Fruit fly (Drosophila melanogaster) whole organism, embryonic: ENCODE data around the gene loaf.

ENCODE experiments used
- Antp ChIP-seq: fragments of 200-800 bp; sonication (Bioruptor generic); optimal IDR thresholded peaks from 3 replicates; lab custom pipeline; 2016; ENCODE audit warnings: missing biosample characterization, missing genetic modification characterization
- Bteb2 ChIP-seq: fragments of 200-800 bp; sonication (Bioruptor generic); optimal IDR thresholded peaks from 2 replicates; lab custom pipeline; 2016; ENCODE audit warnings: missing biosample characterization, missing genetic modification characterization
- CG10366 ChIP-seq: fragments of 200-800 bp; sonication (Bioruptor generic); IDR thresholded peaks from 2 replicates; pipeline ENCODE4 v1.3.6; 2022; ENCODE audit warnings: missing biosample characterization, missing genetic modification characterization
- CG10431 ChIP-seq: fragments of 200-800 bp; sonication (Bioruptor generic); optimal IDR thresholded peaks from 3 replicates; lab custom pipeline; 2018; ENCODE audit warnings: missing biosample characterization, mild to moderate bottlenecking, missing genetic modification characterization
- CG11504 ChIP-seq: fragments of 200-800 bp; sonication (Bioruptor generic); optimal IDR thresholded peaks from 3 replicates; lab custom pipeline; 2019; ENCODE audit warnings: missing biosample characterization, mild to moderate bottlenecking, missing genetic modification characterization, moderate library complexity
- CG12744 ChIP-seq: fragments of 200-800 bp; sonication (Bioruptor generic); optimal IDR thresholded peaks from 2 replicates; lab custom pipeline; 2016; ENCODE audit warnings: missing biosample characterization, missing genetic modification characterization
- CG14441 ChIP-seq: fragments of 200-800 bp; sonication (Bioruptor generic); IDR thresholded peaks from 2 replicates; pipeline ENCODE4 v1.3.6; 2022; ENCODE audit warnings: missing biosample characterization, missing genetic modification characterization
- CG15514 ChIP-seq: fragments of 200-800 bp; sonication (Bioruptor generic); optimal IDR thresholded peaks from 3 replicates; lab custom pipeline; 2017; ENCODE audit warnings: missing biosample characterization, missing genetic modification characterization, mild to moderate bottlenecking, moderate library complexity, missing genetic modification reagents
- CG17802 ChIP-seq: fragments of 200-800 bp; sonication (Bioruptor generic); optimal IDR thresholded peaks from 2 replicates; lab custom pipeline; 2018; ENCODE audit warnings: missing biosample characterization, mild to moderate bottlenecking, missing genetic modification characterization, moderate library complexity
- CG18619 ChIP-seq: fragments of 200-800 bp; sonication (Bioruptor generic); optimal IDR thresholded peaks from 3 replicates; lab custom pipeline; 2017; ENCODE audit warnings: missing biosample characterization, mild to moderate bottlenecking, missing genetic modification characterization
- CG2116 ChIP-seq: fragments of 200-800 bp; sonication (Bioruptor generic); optimal IDR thresholded peaks from 3 replicates; lab custom pipeline; 2018; ENCODE audit warnings: missing biosample characterization, mild to moderate bottlenecking, missing genetic modification characterization
- CG2120 ChIP-seq: fragments of 200-800 bp; sonication (Bioruptor generic); optimal IDR thresholded peaks from 3 replicates; lab custom pipeline; 2016; ENCODE audit warnings: missing biosample characterization, missing genetic modification characterization
- CG2889 ChIP-seq: fragments of 200-800 bp; sonication (Bioruptor generic); IDR thresholded peaks from 3 replicates; pipeline ENCODE4 v1.3.6; 2022; ENCODE audit warnings: missing biosample characterization, missing genetic modification characterization
- CG30020 ChIP-seq: fragments of 200-800 bp; optimal IDR thresholded peaks from 2 replicates; lab custom pipeline; 2019; ENCODE audit warnings: missing biosample characterization, mild to moderate bottlenecking, missing genetic modification characterization, moderate library complexity
- CG30403 ChIP-seq: fragments of 200-800 bp; sonication (Bioruptor generic); optimal IDR thresholded peaks from 3 replicates; lab custom pipeline; 2016; ENCODE audit warnings: missing biosample characterization, missing genetic modification characterization
- CG3065 ChIP-seq: fragments of 200-800 bp; sonication (Bioruptor generic); optimal IDR thresholded peaks from 2 replicates; lab custom pipeline; 2016; ENCODE audit warnings: missing biosample characterization, missing genetic modification characterization
- CG32532 ChIP-seq: fragments of 200-800 bp; sonication (Bioruptor generic); IDR thresholded peaks from 2 replicates; pipeline ENCODE4 v1.3.6; 2022; ENCODE audit warnings: missing biosample characterization, missing genetic modification characterization
- CG3281 ChIP-seq: fragments of 200-800 bp; sonication (Bioruptor generic); optimal IDR thresholded peaks from 3 replicates; lab custom pipeline; 2017; ENCODE audit warnings: missing biosample characterization, mild to moderate bottlenecking, missing genetic modification characterization
- CG33213 ChIP-seq: fragments of 200-800 bp; sonication (Bioruptor generic); optimal IDR thresholded peaks from 3 replicates; lab custom pipeline; 2016; ENCODE audit warnings: missing biosample characterization, missing genetic modification characterization
- CG7745 ChIP-seq: fragments of 200-800 bp; sonication (Bioruptor generic); optimal IDR thresholded peaks from 2 replicates; lab custom pipeline; 2018; ENCODE audit warnings: missing biosample characterization, mild to moderate bottlenecking, missing genetic modification characterization, moderate library complexity
- CG7963 ChIP-seq: fragments of 200-800 bp; sonication (Bioruptor generic); IDR thresholded peaks from 3 replicates; pipeline ENCODE4 v1.3.6; 2022; ENCODE audit warnings: missing biosample characterization, missing genetic modification characterization; ENCODE audit not compliant: partially characterized antibody
- CG9215 ChIP-seq: fragments of 200-800 bp; sonication (Bioruptor generic); IDR thresholded peaks from 2 replicates; pipeline ENCODE4 v1.3.6; 2022; ENCODE audit warnings: missing biosample characterization, missing genetic modification characterization
- Chrac-16 ChIP-seq: fragments of 200-800 bp; sonication (Bioruptor generic); optimal IDR thresholded peaks from 3 replicates; lab custom pipeline; 2016; ENCODE audit warnings: missing biosample characterization, missing genetic modification characterization
- CkIIα-i1 ChIP-seq: fragments of 200-800 bp; sonication (Bioruptor generic); IDR thresholded peaks from 2 replicates; pipeline ENCODE4 v1.3.6; 2022; ENCODE audit warnings: missing biosample characterization, missing genetic modification characterization
- Dad ChIP-seq: fragments of 200-800 bp; sonication (Bioruptor generic); optimal IDR thresholded peaks from 3 replicates; lab custom pipeline; 2016; ENCODE audit warnings: missing biosample characterization, missing genetic modification characterization
- HLHmδ ChIP-seq: fragments of 200-800 bp; sonication (Bioruptor generic); optimal IDR thresholded peaks from 2 replicates; lab custom pipeline; 2018; ENCODE audit warnings: missing biosample characterization, mild to moderate bottlenecking, missing genetic modification characterization, moderate library complexity
- HmgZ ChIP-seq: fragments of 200-800 bp; sonication (Bioruptor generic); optimal IDR thresholded peaks from 2 replicates; lab custom pipeline; 2018; ENCODE audit warnings: missing biosample characterization, mild to moderate bottlenecking, missing genetic modification characterization
- Meics ChIP-seq: fragments of 200-800 bp; sonication (Bioruptor generic); optimal IDR thresholded peaks from 2 replicates; lab custom pipeline; 2017; ENCODE audit warnings: missing biosample characterization, mild to moderate bottlenecking, missing genetic modification characterization
- Mes4 ChIP-seq: fragments of 200-800 bp; sonication (Bioruptor generic); optimal IDR thresholded peaks from 2 replicates; lab custom pipeline; 2016; ENCODE audit warnings: missing biosample characterization, missing genetic modification characterization
- Nf-YA ChIP-seq: fragments of 200-800 bp; sonication (Bioruptor generic); IDR thresholded peaks from 2 replicates; pipeline ENCODE4 v1.3.6; 2022; ENCODE audit warnings: missing biosample characterization, missing genetic modification characterization
- NfI ChIP-seq: fragments of 200-800 bp; sonication (Bioruptor generic); optimal IDR thresholded peaks from 3 replicates; lab custom pipeline; 2018; ENCODE audit warnings: missing biosample characterization, mild to moderate bottlenecking, missing genetic modification characterization, moderate library complexity
- PHDP ChIP-seq: fragments of 200-800 bp; sonication (Bioruptor generic); optimal IDR thresholded peaks from 3 replicates; lab custom pipeline; 2018; ENCODE audit warnings: missing biosample characterization, mild to moderate bottlenecking, missing genetic modification characterization, moderate library complexity
- Rfx ChIP-seq: fragments of 200-800 bp; sonication (Bioruptor generic); IDR thresholded peaks from 2 replicates; pipeline ENCODE4 v1.3.6; 2022; ENCODE audit warnings: missing biosample characterization, missing genetic modification characterization
- Sox100B ChIP-seq: fragments of 200-800 bp; sonication (Bioruptor generic); optimal IDR thresholded peaks from 3 replicates; lab custom pipeline; 2018; ENCODE audit warnings: missing biosample characterization, mild to moderate bottlenecking, missing genetic modification characterization
- Usf ChIP-seq: fragments of 200-800 bp; sonication (Bioruptor generic); optimal IDR thresholded peaks from 2 replicates; lab custom pipeline; 2017; ENCODE audit warnings: missing genotype, missing biosample characterization, missing genetic modification characterization
- br ChIP-seq: fragments of >200 bp; optimal IDR thresholded peaks from 2 replicates; lab custom pipeline; 2017
- ci ChIP-seq: fragments of 200-800 bp; sonication (Bioruptor generic); IDR thresholded peaks from 3 replicates; pipeline ENCODE4 v1.3.6; 2022; ENCODE audit warnings: missing biosample characterization, missing genetic modification characterization
- ems ChIP-seq: fragments of 200-800 bp; sonication (Bioruptor generic); optimal IDR thresholded peaks from 3 replicates; lab custom pipeline; 2016; ENCODE audit warnings: missing biosample characterization, missing genetic modification characterization
- fd3F ChIP-seq: fragments of 200-800 bp; sonication (Bioruptor generic); optimal IDR thresholded peaks from 2 replicates; lab custom pipeline; 2018; ENCODE audit warnings: missing biosample characterization, mild to moderate bottlenecking, missing genetic modification characterization, moderate library complexity
- gsb ChIP-seq: fragments of 200-800 bp; sonication (Bioruptor generic); IDR thresholded peaks from 2 replicates; pipeline ENCODE4 v1.3.6; 2022; ENCODE audit warnings: missing biosample characterization, missing genetic modification characterization
- h ChIP-seq: fragments of >200 bp; optimal IDR thresholded peaks from 2 replicates; lab custom pipeline; 2017
- hth ChIP-seq: fragments of >200 bp; optimal IDR thresholded peaks from 2 replicates; lab custom pipeline; 2017; ENCODE audit warnings: inconsistent platforms
- jing ChIP-seq: fragments of 200-800 bp; sonication (Bioruptor generic); optimal IDR thresholded peaks from 2 replicates; lab custom pipeline; 2018; ENCODE audit warnings: missing biosample characterization, mild to moderate bottlenecking, missing genetic modification characterization
- lab ChIP-seq: fragments of 200-800 bp; sonication (Bioruptor generic); optimal IDR thresholded peaks from 3 replicates; lab custom pipeline; 2017; ENCODE audit warnings: missing biosample characterization, missing genetic modification characterization, mild to moderate bottlenecking, moderate library complexity, missing genetic modification reagents
- lmd ChIP-seq: fragments of 200-800 bp; sonication (Bioruptor generic); IDR thresholded peaks from 2 replicates; pipeline ENCODE4 v1.3.6; 2022; ENCODE audit warnings: missing biosample characterization, missing genetic modification characterization
- mld ChIP-seq: fragments of 200-800 bp; sonication (Bioruptor generic); IDR thresholded peaks from 3 replicates; pipeline ENCODE4 v1.3.6; 2022; ENCODE audit warnings: missing biosample characterization, missing genetic modification characterization; ENCODE audit not compliant: partially characterized antibody
- p53 ChIP-seq: fragments of 200-800 bp; sonication (Bioruptor generic); optimal IDR thresholded peaks from 2 replicates; lab custom pipeline; 2016; ENCODE audit warnings: missing biosample characterization, missing genetic modification characterization
- pb ChIP-seq: fragments of 200-800 bp; sonication (Bioruptor generic); optimal IDR thresholded peaks from 3 replicates; lab custom pipeline; 2016; ENCODE audit warnings: missing biosample characterization, missing genetic modification characterization
- pum ChIP-seq: fragments of 200-800 bp; sonication (Bioruptor generic); optimal IDR thresholded peaks from 2 replicates; lab custom pipeline; 2016; ENCODE audit warnings: missing biosample characterization, missing genetic modification characterization
- sd ChIP-seq: fragments of 200-800 bp; sonication (Bioruptor generic); optimal IDR thresholded peaks from 3 replicates; lab custom pipeline; 2018; ENCODE audit warnings: missing biosample characterization, mild to moderate bottlenecking, missing genetic modification characterization, moderate library complexity
- slbo ChIP-seq: fragments of 200-800 bp; sonication (Bioruptor generic); IDR thresholded peaks from 2 replicates; pipeline ENCODE4 v1.3.6; 2022; ENCODE audit warnings: missing biosample characterization, missing genetic modification characterization
- sna ChIP-seq: fragments of 200-800 bp; sonication (Bioruptor generic); IDR thresholded peaks from 2 replicates; pipeline ENCODE4 v1.3.6; 2022; ENCODE audit warnings: missing biosample characterization, missing genetic modification characterization; ENCODE audit not compliant: partially characterized antibody
- stc ChIP-seq: fragments of 200-800 bp; sonication (Bioruptor generic); IDR thresholded peaks from 2 replicates; pipeline ENCODE4 v1.3.6; 2022; ENCODE audit warnings: missing biosample characterization, missing genetic modification characterization

Gene loaf

dm6 chr3L:11785291-11785690, 19.3 kb upstream of the loaf start (continued):
- TF ChIP-seq CG2116 (no peak), NfI (GFP tag; lab: Kevin White, UChicago) (peak; percentile 31), pum (peak; percentile 0), pb (GFP tag; lab: Kevin White, UChicago) (no peak), CG10431 (no peak), Usf (GFP tag; lab: Kevin White, UChicago) (no peak), ems (GFP tag; lab: Kevin White, UChicago) (no peak), CG7963 (GFP tag; lab: Robert Waterston, UW) (no peak), Sox100B (GFP tag; lab: Kevin White, UChicago) (no peak), CG17802 (tag; lab: Kevin White, UChicago) (no peak), Dad (no peak), slbo (GFP tag; lab: Robert Waterston, UW) (peak; percentile 65), CG2889 (GFP tag; lab: Robert Waterston, UW) (0 out of 3 replicates have a peak, but pooled peaks have one; percentile 7), lmd (GFP tag; lab: Robert Waterston, UW) (peak; percentile 60; the same call in 1 of the 2 replicates), lab (GFP tag; lab: Kevin White, UChicago) (no peak), CG10366 (GFP tag; lab: Robert Waterston, UW) (no peak; the same call in 1 of the 2 replicates), HLHmδ (GFP tag; lab: Kevin White, UChicago) (no peak), CG12744 (GFP tag; lab: Kevin White, UChicago) (no peak), p53 (GFP tag; lab: Kevin White, UChicago) (no peak), CG3281 (GFP tag; lab: Kevin White, UChicago) (peak; percentile 32), fd3F (peak; percentile 48), mld (GFP tag; lab: Robert Waterston, UW) (no peak), Bteb2 (GFP tag; lab: Kevin White, UChicago) (peak; percentile 15), br (lab: Kevin White, UChicago) (no peak), CG30020 (tag; lab: Kevin White, UChicago) (no peak), HmgZ (peak; percentile 33), CG14441 (GFP tag; lab: Robert Waterston, UW) (peak; percentile 65), CG9215 (GFP tag; lab: Robert Waterston, UW) (peak; percentile 58), CG32532 (peak; percentile 78), CG15514 (no peak), CG3065 (no peak), Chrac-16 (peak; percentile 13), Mes4 (GFP tag; lab: Kevin White, UChicago) (no peak), Antp (no peak), gsb (GFP tag; lab: Robert Waterston, UW) (0 out of 2 replicates have a peak, but pooled peaks have one; percentile 16), CG2120 (GFP tag; lab: Kevin White, UChicago) (peak; percentile 71), CG11504 (tag; lab: Kevin White, UChicago) (no peak), hth (no peak), stc (peak; percentile 34; the same call in 1 of the 2 replicates), PHDP (tag; lab: Kevin White, UChicago) (no peak), sna (GFP tag; lab: Robert Waterston, UW) (no peak), CG7745 (tag; lab: Kevin White, UChicago) (no peak), CG18619 (GFP tag; lab: Kevin White, UChicago) (peak; percentile 19), sd (tag; lab: Kevin White, UChicago) (no peak), CG30403 (peak; percentile 36), jing (GFP tag; lab: Kevin White, UChicago) (no peak), Nf-YA (GFP tag; lab: Robert Waterston, UW) (no peak), h (lab: Kevin White, UChicago) (no peak), CkIIα-i1 (GFP tag; lab: Robert Waterston, UW) (no peak), Meics (GFP tag; lab: Kevin White, UChicago) (peak; percentile 68), ci (GFP tag; lab: Robert Waterston, UW) (0 out of 3 replicates have a peak, but pooled peaks have one; percentile 35), CG33213 (no peak), Rfx (peak; percentile 79)
